Worm (Caenorhabditis elegans): ENCODE results near the gene nuo-4.

nuo-4 gene

DNA sequence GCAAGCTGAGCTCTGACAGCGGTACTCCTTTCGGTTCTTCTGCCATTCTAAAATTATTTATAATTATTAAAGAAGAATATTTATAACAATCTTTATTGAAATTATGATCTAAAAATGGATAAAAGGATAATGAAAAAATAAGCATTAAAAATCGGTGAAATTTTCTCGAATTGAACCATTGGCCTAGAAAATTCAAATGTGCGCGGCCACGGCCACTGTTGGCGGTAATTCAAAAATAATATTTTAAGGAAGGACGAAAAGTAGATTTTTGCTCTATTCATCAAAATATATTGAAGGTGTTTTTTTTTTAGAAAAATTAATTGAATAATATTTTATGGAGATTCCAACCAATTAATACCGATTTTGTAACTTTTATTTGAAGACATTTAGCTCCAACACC, 40.2 kb upstream of the nuo-4 start, which contains the start of gene pfd-5 (continued):
- TF ChIP-seq skn-1 (tag; optimal IDR thresholded peaks at IDR 0.05) (no peak), mml-1 (tag; optimal IDR thresholded peaks at IDR 0.05) (no peak), aly-2 (tag; optimal IDR thresholded peaks at IDR 0.05) (no peak), elt-1 (tag; optimal IDR thresholded peaks at IDR 0.05) (no peak), nhr-77 (tag; optimal IDR thresholded peaks at IDR 0.05) (no peak), pqm-1 (tag; optimal IDR thresholded peaks at IDR 0.05) (no peak), ztf-4 (tag; optimal IDR thresholded peaks at IDR 0.05) (no peak), unc-39 (tag; optimal IDR thresholded peaks at IDR 0.05) (no peak), nhr-12 (tag; optimal IDR thresholded peaks at IDR 0.05) (no peak), nhr-43 (tag; optimal IDR thresholded peaks at IDR 0.05; ENCODE audit: poor library complexity, severe bottlenecking) (peak; percentile 84)

DNA sequence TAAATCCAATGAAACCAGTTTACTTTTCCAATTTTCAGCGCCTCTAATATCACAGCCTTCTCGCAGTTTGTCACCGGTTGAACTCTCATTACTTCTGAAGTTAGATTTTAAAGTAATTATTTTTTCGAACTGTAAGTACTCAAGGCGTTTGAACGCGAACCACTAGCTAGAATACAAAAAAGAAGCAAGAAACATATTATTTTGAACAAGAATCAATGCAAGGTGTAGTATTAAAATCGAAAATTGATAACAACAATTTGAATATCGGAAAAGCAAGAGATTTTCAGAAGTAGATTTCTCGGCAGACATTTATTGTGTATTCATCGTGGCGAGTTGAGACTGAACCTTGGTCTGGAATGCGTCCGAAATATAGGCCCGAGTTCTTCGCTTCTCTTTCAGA, 39.4 kb upstream of the nuo-4 start, which contains the start of gene exos-9:
exos-9 (minus strand) TSS at position 101 of the 400 bp plus-strand sequence.
- TF ChIP-seq elt-1 (tag; optimal IDR thresholded peaks at IDR 0.05), result no peak
- TF ChIP-seq zag-1 (tag; optimal IDR thresholded peaks at IDR 0.05), result no peak
- TF ChIP-seq egl-5 (tag; optimal IDR thresholded peaks at IDR 0.05), result no peak
- TF ChIP-seq mdl-1 (tag; optimal IDR thresholded peaks at IDR 0.05), result no peak
- no peak for TF ChIP-seq ama-1 (optimal IDR thresholded peaks at IDR 0.05)
- no peak for TF ChIP-seq fkh-10 (GFP tag; optimal IDR thresholded peaks at IDR 0.05)
- no peak for TF ChIP-seq lsy-12 (tag; optimal IDR thresholded peaks at IDR 0.05)
- TF ChIP-seq sea-2 (GFP tag; optimal IDR thresholded peaks at IDR 0.05), result no peak

DNA sequence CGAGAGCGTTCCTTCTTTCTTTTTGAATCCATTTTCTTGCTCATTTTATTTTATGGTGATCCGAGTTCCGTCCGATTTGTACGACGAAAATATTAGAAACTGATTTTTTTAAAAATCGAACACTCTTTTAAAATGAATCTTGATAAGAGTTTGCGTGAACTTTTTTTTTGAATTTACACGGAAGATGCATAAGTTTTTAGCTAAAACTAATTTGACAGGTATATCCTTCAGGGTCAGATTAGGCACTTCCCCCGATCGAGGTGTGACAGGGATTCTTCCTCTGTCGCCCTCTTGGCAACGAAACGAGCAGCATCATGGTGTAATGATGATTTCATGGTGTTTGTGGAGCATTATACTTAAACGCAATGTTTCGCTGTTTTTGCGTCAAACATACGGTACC, 36.7 kb upstream of the nuo-4 start, which contains the start of gene F37C12.18:
F37C12.18 (minus strand) TSS at position 101 of the 400 bp plus-strand sequence.
- no peak for TF ChIP-seq unc-39 (tag; optimal IDR thresholded peaks at IDR 0.05)
- no peak for TF ChIP-seq ceh-28 (tag; optimal IDR thresholded peaks at IDR 0.05)

DNA sequence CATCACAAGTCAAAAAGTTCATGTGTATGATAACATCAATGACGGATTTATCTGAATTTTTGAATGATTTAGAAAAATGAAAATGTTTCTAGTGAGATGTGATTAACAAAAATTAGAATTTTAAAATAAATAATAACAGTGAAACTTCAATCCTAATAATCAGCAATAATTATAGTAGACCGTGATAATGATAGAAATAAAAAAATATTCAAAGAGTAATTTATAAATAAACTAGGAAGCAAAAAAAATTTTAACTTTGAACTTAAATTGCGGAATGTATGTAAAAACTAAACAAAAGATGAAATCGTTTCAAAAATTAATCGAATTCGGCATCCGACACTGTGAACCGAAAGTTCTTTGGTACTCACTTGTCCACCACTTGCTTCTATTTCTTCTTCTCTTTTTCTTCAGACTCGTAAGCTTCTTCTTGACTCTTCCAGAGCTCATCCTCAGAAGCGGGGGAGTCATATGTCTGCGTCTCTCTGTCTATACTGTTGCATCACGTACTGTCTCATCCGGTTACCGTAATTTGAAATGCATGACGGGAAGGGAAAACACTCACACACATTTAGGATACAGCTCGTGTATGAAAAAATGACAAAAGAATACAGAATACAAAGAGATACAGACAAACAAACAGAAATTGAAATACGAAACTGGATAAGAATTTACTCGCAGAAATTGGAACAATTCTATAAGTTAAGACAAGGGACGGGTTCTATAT, 34.5 kb upstream of the nuo-4 start, which contains the start of gene mec-14:
mec-14 (minus strand) TSS at position 51 of the 724 bp plus-strand sequence.
- no peak for TF ChIP-seq hmg-11 (tag; optimal IDR thresholded peaks at IDR 0.05)
- TF ChIP-seq eor-1 (tag; optimal IDR thresholded peaks at IDR 0.05), result no peak
- no peak for TF ChIP-seq lin-15B (tag; optimal IDR thresholded peaks at IDR 0.05)
- TF ChIP-seq tbx-2 (tag; optimal IDR thresholded peaks at IDR 0.05), result no peak
- no peak for TF ChIP-seq zag-1 (tag; optimal IDR thresholded peaks at IDR 0.05)
- TF ChIP-seq nhr-237 (tag; optimal IDR thresholded peaks at IDR 0.05), result no peak
- TF ChIP-seq fos-1 (tag; optimal IDR thresholded peaks at IDR 0.05), result no peak

DNA sequence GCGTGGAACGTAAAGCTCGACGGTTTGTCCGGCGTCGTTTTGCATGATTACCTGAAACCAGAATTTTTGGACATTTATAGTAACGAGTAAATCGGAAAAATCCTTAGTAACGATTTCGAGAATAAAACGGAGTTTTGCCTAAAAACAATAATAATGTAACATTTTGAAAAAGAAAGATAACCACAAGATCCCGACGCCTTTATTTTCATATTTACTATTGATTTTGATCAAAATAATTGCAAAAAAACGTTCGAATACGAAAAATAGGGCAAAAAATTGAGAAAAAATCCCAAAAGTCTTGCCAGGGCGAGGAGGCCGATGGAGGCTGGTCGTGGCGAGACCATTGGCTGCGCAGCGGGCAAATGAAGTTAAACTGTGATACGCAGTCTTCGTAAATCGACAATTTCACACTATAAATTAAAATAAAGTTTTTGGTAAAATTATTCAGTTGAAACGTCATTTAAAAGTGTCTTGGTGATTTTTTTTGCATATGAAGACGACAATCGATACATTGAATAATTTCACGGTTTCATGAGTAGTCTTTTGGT, 31.0 kb upstream of the nuo-4 start, which contains the start of gene rps-21:
rps-21 (minus strand) TSS at position 51 of the 548 bp plus-strand sequence.
- peak; percentile 24 for TF ChIP-seq ZK546.5 (tag; optimal IDR thresholded peaks at IDR 0.05)
- peak; percentile 44 for TF ChIP-seq ama-1 (optimal IDR thresholded peaks at IDR 0.05)
- TF ChIP-seq R02D3.7 (tag; optimal IDR thresholded peaks at IDR 0.05), result peak; percentile 96
- no peak for TF ChIP-seq hmg-11 (tag; optimal IDR thresholded peaks at IDR 0.05)
- peak; percentile 54 for TF ChIP-seq snpc-4 (tag; optimal IDR thresholded peaks at IDR 0.05)
- peak; percentile 9 for TF ChIP-seq tbx-2 (tag; optimal IDR thresholded peaks at IDR 0.05)
- peak; percentile 65 for TF ChIP-seq egl-27 (tag; optimal IDR thresholded peaks at IDR 0.05)
- peak; percentile 92 for TF ChIP-seq lin-39 (tag; optimal IDR thresholded peaks at IDR 0.05)
- peak; percentile 58 for TF ChIP-seq fkh-10 (GFP tag; optimal IDR thresholded peaks at IDR 0.05)
- peak; percentile 93 for TF ChIP-seq pha-4 (tag; optimal IDR thresholded peaks at IDR 0.05)
- TF ChIP-seq elt-2 (tag; optimal IDR thresholded peaks at IDR 0.05), result peak; percentile 62
- TF ChIP-seq jun-1 (tag; optimal IDR thresholded peaks at IDR 0.05), result peak; percentile 23
- peak; percentile 54 for TF ChIP-seq skn-1 (tag; optimal IDR thresholded peaks at IDR 0.05)
- peak; percentile 59 for TF ChIP-seq nhr-11 (tag; optimal IDR thresholded peaks at IDR 0.05)
- peak; percentile 94 for TF ChIP-seq lin-15B (tag; optimal IDR thresholded peaks at IDR 0.05)
- TF ChIP-seq nhr-23 (tag; optimal IDR thresholded peaks at IDR 0.05), result peak; percentile 93
- no peak for TF ChIP-seq nhr-67 (tag; optimal IDR thresholded peaks at IDR 0.05)
- TF ChIP-seq nhr-76 (tag; optimal IDR thresholded peaks at IDR 0.05), result no peak
- TF ChIP-seq mdl-1 (tag; optimal IDR thresholded peaks at IDR 0.05), result no peak
- no peak for TF ChIP-seq unc-39 (tag; optimal IDR thresholded peaks at IDR 0.05)
- TF ChIP-seq nhr-25 (tag; optimal IDR thresholded peaks at IDR 0.05), result peak; percentile 82
- TF ChIP-seq unc-62 (GFP tag; optimal IDR thresholded peaks at IDR 0.05), result peak; percentile 23
- peak; percentile 90 for TF ChIP-seq nfya-1 (tag; optimal IDR thresholded peaks at IDR 0.05; ENCODE audit: insufficient read depth)
- TF ChIP-seq ceh-82 (tag; optimal IDR thresholded peaks at IDR 0.05), result peak; percentile 26
- TF ChIP-seq nhr-43 (tag; optimal IDR thresholded peaks at IDR 0.05; ENCODE audit: poor library complexity, severe bottlenecking), result peak; percentile 48
- TF ChIP-seq egl-5 (tag; optimal IDR thresholded peaks at IDR 0.05), result peak; percentile 77
- no peak for TF ChIP-seq fkh-2 (tag; optimal IDR thresholded peaks at IDR 0.05)
- TF ChIP-seq nhr-77 (tag; optimal IDR thresholded peaks at IDR 0.05), result peak; percentile 4
- no peak for TF ChIP-seq fos-1 (tag; optimal IDR thresholded peaks at IDR 0.05)
- TF ChIP-seq pqm-1 (tag; optimal IDR thresholded peaks at IDR 0.05), result peak; percentile 49

Measured in whole organism, L3 larva.